Fruit fly (Drosophila melanogaster): ENCODE measurements around the gene CG5217.

DNA sequence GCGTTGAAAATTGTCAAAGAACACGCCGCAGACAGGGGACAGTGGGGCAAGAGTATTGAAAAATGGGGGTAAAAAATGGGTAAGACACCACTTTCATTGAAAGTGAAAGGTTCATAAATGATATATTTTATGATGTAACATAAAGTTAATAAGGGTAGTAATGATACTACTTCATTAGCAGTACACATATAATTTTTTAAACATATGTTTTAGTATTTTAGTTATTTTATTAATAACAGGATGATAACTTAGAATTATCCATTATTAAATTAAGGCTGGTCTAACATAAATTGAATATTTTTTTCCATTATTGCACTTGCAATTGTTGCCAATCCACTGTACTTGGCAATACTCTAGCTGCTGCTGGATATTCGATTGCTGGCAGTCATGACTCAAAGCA lies 26.1 kb upstream of the CG5217 start:
- no peak for TF ChIP-seq Doc2 (GFP tag; IDR thresholded peaks at IDR 0.05)
- TF ChIP-seq wek (GFP tag; optimal IDR thresholded peaks at IDR 0.05) = no peak
- TF ChIP-seq CG7928 (GFP tag; optimal IDR thresholded peaks at IDR 0.05) = no peak
- no peak for TF ChIP-seq CG10321 (GFP tag; IDR thresholded peaks at IDR 0.05)
- no peak for TF ChIP-seq CG9215 (GFP tag; IDR thresholded peaks at IDR 0.05)
- TF ChIP-seq CG34422 (GFP tag; IDR thresholded peaks at IDR 0.05) = no peak
- TF ChIP-seq CG18619 (GFP tag; optimal IDR thresholded peaks at IDR 0.05) = no peak
- TF ChIP-seq ase (GFP tag; IDR thresholded peaks at IDR 0.05) = no peak
- TF ChIP-seq CG13123 (GFP tag; optimal IDR thresholded peaks at IDR 0.05) = no peak
- TF ChIP-seq Ets65A (GFP tag) = no peak
- TF ChIP-seq Mad (GFP tag; optimal IDR thresholded peaks at IDR 0.05) = no peak

Data from whole organism, embryonic.